Fruit fly (Drosophila melanogaster) whole organism, embryonic: ENCODE results near the gene CG32459.

Experiments
- BEAF-32 ChIP-seq: fragments of 200-800 bp; sonication (Bioruptor generic); optimal IDR thresholded peaks from 3 replicates; lab custom pipeline; 2017; ENCODE audit warnings: missing biosample characterization, missing genetic modification characterization, mild to moderate bottlenecking, moderate library complexity, missing genetic modification reagents
- CG10431 ChIP-seq: fragments of 200-800 bp; sonication (Bioruptor generic); optimal IDR thresholded peaks from 3 replicates; lab custom pipeline; 2018; ENCODE audit warnings: missing biosample characterization, mild to moderate bottlenecking, missing genetic modification characterization
- CG10654 ChIP-seq: fragments of 200-800 bp; sonication (Bioruptor generic); optimal IDR thresholded peaks from 2 replicates; lab custom pipeline; 2016; ENCODE audit warnings: missing biosample characterization, missing genetic modification characterization
- CG11247 ChIP-seq: fragments of 200-800 bp; sonication (Bioruptor generic); IDR thresholded peaks from 2 replicates; pipeline ENCODE4 v1.3.6; 2022; ENCODE audit warnings: missing biosample characterization, missing genetic modification characterization
- CG11560 ChIP-seq: fragments of 200-800 bp; sonication (Bioruptor generic); IDR thresholded peaks from 3 replicates; pipeline ENCODE4 v1.3.6; 2022; ENCODE audit warnings: missing biosample characterization, missing genetic modification characterization
- CG12104 ChIP-seq: fragments of 200-800 bp; sonication (Bioruptor generic); optimal IDR thresholded peaks from 3 replicates; lab custom pipeline; 2016; ENCODE audit warnings: missing biosample characterization, missing genetic modification characterization
- CG12942 ChIP-seq: fragments of 200-800 bp; sonication (Bioruptor generic); optimal IDR thresholded peaks from 3 replicates; lab custom pipeline; 2016; ENCODE audit warnings: missing biosample characterization, missing genetic modification characterization
- CG13296 ChIP-seq: fragments of 200-800 bp; sonication (Bioruptor generic); optimal IDR thresholded peaks from 3 replicates; lab custom pipeline; 2018; ENCODE audit warnings: missing biosample characterization, mild to moderate bottlenecking, missing genetic modification characterization
- CG15073 ChIP-seq: fragments of 200-800 bp; sonication (Bioruptor generic); optimal IDR thresholded peaks from 2 replicates; lab custom pipeline; 2016; ENCODE audit warnings: missing biosample characterization, missing genetic modification characterization
- CG16815 ChIP-seq: fragments of 200-800 bp; sonication (Bioruptor generic); optimal IDR thresholded peaks from 3 replicates; lab custom pipeline; 2017; ENCODE audit warnings: missing biosample characterization, mild to moderate bottlenecking, missing genetic modification characterization
- CG17612 ChIP-seq: fragments of 200-800 bp; sonication (Bioruptor generic); IDR thresholded peaks from 2 replicates; pipeline ENCODE4 v1.3.6; 2022; ENCODE audit warnings: missing biosample characterization, missing genetic modification characterization
- CG1832 ChIP-seq: fragments of 200-800 bp; sonication (Bioruptor generic); optimal IDR thresholded peaks from 2 replicates; lab custom pipeline; 2017; ENCODE audit warnings: missing biosample characterization, mild to moderate bottlenecking, missing genetic modification characterization, inconsistent platforms
- CG18476 ChIP-seq: fragments of 200-800 bp; sonication (Bioruptor generic); optimal IDR thresholded peaks from 2 replicates; lab custom pipeline; 2016; ENCODE audit warnings: missing biosample characterization, mild to moderate bottlenecking, missing genetic modification characterization
- CG2199 ChIP-seq: fragments of 200-800 bp; sonication (Bioruptor generic); IDR thresholded peaks from 3 replicates; pipeline ENCODE4 v1.3.6; 2022; ENCODE audit warnings: missing biosample characterization, missing genetic modification characterization
- CG2889 ChIP-seq: fragments of 200-800 bp; sonication (Bioruptor generic); IDR thresholded peaks from 3 replicates; pipeline ENCODE4 v1.3.6; 2022; ENCODE audit warnings: missing biosample characterization, missing genetic modification characterization
- CG4424 ChIP-seq: fragments of 200-800 bp; sonication (Bioruptor generic); optimal IDR thresholded peaks from 3 replicates; lab custom pipeline; 2016; ENCODE audit warnings: missing biosample characterization, missing genetic modification characterization
- CG5245 ChIP-seq: fragments of 200-800 bp; sonication (Bioruptor generic); optimal IDR thresholded peaks from 3 replicates; lab custom pipeline; 2016; ENCODE audit warnings: missing biosample characterization, missing genetic modification characterization
- CG6654 ChIP-seq: fragments of 200-800 bp; sonication (Bioruptor generic); optimal IDR thresholded peaks from 2 replicates; lab custom pipeline; 2017; ENCODE audit warnings: missing biosample characterization, mild to moderate bottlenecking, missing genetic modification characterization
- CG7745 ChIP-seq: fragments of 200-800 bp; sonication (Bioruptor generic); optimal IDR thresholded peaks from 2 replicates; lab custom pipeline; 2018; ENCODE audit warnings: missing biosample characterization, mild to moderate bottlenecking, missing genetic modification characterization, moderate library complexity
- CG7786 ChIP-seq: fragments of 200-800 bp; sonication (Bioruptor generic); optimal IDR thresholded peaks from 2 replicates; lab custom pipeline; 2016; ENCODE audit warnings: missing biosample characterization, missing genetic modification characterization
- CG8089 ChIP-seq: fragments of 200-800 bp; sonication (Bioruptor generic); optimal IDR thresholded peaks from 3 replicates; lab custom pipeline; 2016; ENCODE audit warnings: missing biosample characterization, missing genetic modification characterization
- CG8359 ChIP-seq: fragments of 200-800 bp; sonication (Bioruptor generic); optimal IDR thresholded peaks from 2 replicates; lab custom pipeline; 2017; ENCODE audit warnings: missing biosample characterization, mild to moderate bottlenecking, missing genetic modification characterization, borderline replicate concordance
- CG8765 ChIP-seq: fragments of 200-800 bp; sonication (Bioruptor generic); IDR thresholded peaks from 2 replicates; pipeline ENCODE4 v1.3.6; 2022; ENCODE audit warnings: missing biosample characterization, missing genetic modification characterization
- CTCF ChIP-seq: fragments of 200-800 bp; sonication (Bioruptor generic); optimal IDR thresholded peaks from 2 replicates; lab custom pipeline; 2017; ENCODE audit warnings: missing biosample characterization, mild to moderate bottlenecking, missing genetic modification characterization, moderate library complexity
- CkIIα-i1 ChIP-seq: fragments of 200-800 bp; sonication (Bioruptor generic); IDR thresholded peaks from 2 replicates; pipeline ENCODE4 v1.3.6; 2022; ENCODE audit warnings: missing biosample characterization, missing genetic modification characterization
- Doc3 ChIP-seq: fragments of 200-800 bp; sonication (Bioruptor generic); IDR thresholded peaks from 3 replicates; pipeline ENCODE4 v1.3.6; 2022; ENCODE audit warnings: missing biosample characterization, missing genetic modification characterization; ENCODE audit not compliant: partially characterized antibody
- ERR ChIP-seq: fragments of 200-800 bp; sonication (Bioruptor generic); optimal IDR thresholded peaks from 2 replicates; lab custom pipeline; 2016; ENCODE audit warnings: missing biosample characterization, missing genetic modification characterization
- HLHmδ ChIP-seq: fragments of 200-800 bp; sonication (Bioruptor generic); optimal IDR thresholded peaks from 2 replicates; lab custom pipeline; 2018; ENCODE audit warnings: missing biosample characterization, mild to moderate bottlenecking, missing genetic modification characterization, moderate library complexity
- Hr39 ChIP-seq: fragments of >200 bp; optimal IDR thresholded peaks from 2 replicates; lab custom pipeline; 2017
- Hr78 ChIP-seq, 2 experiments: fragments of 200-800 bp in 1 of 2; fragments of >200 bp in 1 of 2; sonication (Bioruptor generic) in 1 of 2; optimal IDR thresholded peaks; 2 replicates each; lab custom pipeline; 2017 to 2019; ENCODE audit warnings: missing biosample characterization in 2 of 2, missing genetic modification characterization in 2 of 2, mild to moderate bottlenecking in 1 of 2, moderate library complexity in 1 of 2
- Lim3 ChIP-seq: fragments of 200-800 bp; sonication (Bioruptor generic); IDR thresholded peaks from 2 replicates; pipeline ENCODE4 v1.3.6; 2022; ENCODE audit warnings: missing biosample characterization, missing genetic modification characterization
- Nf-YC ChIP-seq: fragments of 200-800 bp; optimal IDR thresholded peaks from 3 replicates; lab custom pipeline; 2019; ENCODE audit warnings: missing biosample characterization, mild to moderate bottlenecking, missing genetic modification characterization, moderate library complexity
- Oli ChIP-seq: fragments of 200-800 bp; sonication (Bioruptor generic); optimal IDR thresholded peaks from 2 replicates; lab custom pipeline; 2018; ENCODE audit warnings: missing biosample characterization, mild to moderate bottlenecking, missing genetic modification characterization, moderate library complexity
- Sin3A ChIP-seq: fragments of >200 bp; optimal IDR thresholded peaks from 2 replicates; lab custom pipeline; 2018
- al ChIP-seq: fragments of 200-800 bp; sonication (Bioruptor generic); IDR thresholded peaks from 2 replicates; pipeline ENCODE4 v1.3.6; 2022; ENCODE audit warnings: missing biosample characterization, missing genetic modification characterization
- ara ChIP-seq: fragments of 200-800 bp; sonication (Bioruptor generic); IDR thresholded peaks from 2 replicates; pipeline ENCODE4 v1.3.6; 2022; ENCODE audit warnings: missing biosample characterization, missing genetic modification characterization
- ash1 ChIP-seq: fragments of 200-800 bp; sonication (Bioruptor generic); optimal IDR thresholded peaks from 2 replicates; lab custom pipeline; 2018; ENCODE audit warnings: missing biosample characterization, mild to moderate bottlenecking, missing genetic modification characterization
- bab2 ChIP-seq: fragments of 200-800 bp; sonication (Bioruptor generic); optimal IDR thresholded peaks from 2 replicates; lab custom pipeline; 2016; ENCODE audit warnings: missing biosample characterization, missing genetic modification characterization
- bcd ChIP-seq: fragments of 200-800 bp; sonication (Bioruptor generic); optimal IDR thresholded peaks from 2 replicates; lab custom pipeline; 2017; ENCODE audit warnings: missing biosample characterization, mild to moderate bottlenecking, missing genetic modification characterization
- danr ChIP-seq: fragments of 200-800 bp; sonication (Bioruptor generic); IDR thresholded peaks from 2 replicates; pipeline ENCODE4 v1.3.6; 2022; ENCODE audit warnings: missing biosample characterization, missing genetic modification characterization
- dmrt11E ChIP-seq: fragments of 200-800 bp; sonication (Bioruptor generic); optimal IDR thresholded peaks from 3 replicates; lab custom pipeline; 2018; ENCODE audit warnings: missing biosample characterization, mild to moderate bottlenecking, missing genetic modification characterization, moderate library complexity
- dysf ChIP-seq: fragments of 200-800 bp; sonication (Bioruptor generic); IDR thresholded peaks from 3 replicates; pipeline ENCODE4 v1.3.6; 2022; ENCODE audit warnings: missing biosample characterization, missing genetic modification characterization
- hb ChIP-seq: fragments of 200-800 bp; sonication (Bioruptor generic); IDR thresholded peaks from 3 replicates; pipeline ENCODE4 v1.3.6; 2022; ENCODE audit warnings: missing biosample characterization, missing genetic modification characterization; ENCODE audit not compliant: partially characterized antibody
- her ChIP-seq: fragments of 200-800 bp; sonication (Bioruptor generic); optimal IDR thresholded peaks from 2 replicates; lab custom pipeline; 2016; ENCODE audit warnings: missing biosample characterization, missing genetic modification characterization
- ken ChIP-seq: fragments of 200-800 bp; sonication (Bioruptor generic); IDR thresholded peaks from 3 replicates; pipeline ENCODE4 v1.3.6; 2022; ENCODE audit warnings: missing biosample characterization, missing genetic modification characterization
- pnt ChIP-seq: fragments of 200-800 bp; sonication (Bioruptor generic); optimal IDR thresholded peaks from 3 replicates; lab custom pipeline; 2016; ENCODE audit warnings: missing biosample characterization, missing genetic modification characterization
- seq ChIP-seq: fragments of 200-800 bp; sonication (Bioruptor generic); IDR thresholded peaks from 2 replicates; pipeline ENCODE4 v1.3.6; 2022; ENCODE audit warnings: missing biosample characterization, missing genetic modification characterization
- slou ChIP-seq: fragments of 200-800 bp; sonication (Bioruptor generic); optimal IDR thresholded peaks from 3 replicates; lab custom pipeline; 2016; ENCODE audit warnings: missing biosample characterization, missing genetic modification characterization
- stc ChIP-seq: fragments of 200-800 bp; sonication (Bioruptor generic); IDR thresholded peaks from 2 replicates; pipeline ENCODE4 v1.3.6; 2022; ENCODE audit warnings: missing biosample characterization, missing genetic modification characterization
- tio ChIP-seq: fragments of 200-800 bp; sonication (Bioruptor generic); optimal IDR thresholded peaks from 2 replicates; lab custom pipeline; 2017; ENCODE audit warnings: missing biosample characterization, missing genetic modification characterization, inconsistent platforms
- tna ChIP-seq: fragments of 200-800 bp; sonication (Bioruptor generic); IDR thresholded peaks from 2 replicates; pipeline ENCODE4 v1.3.6; 2022; ENCODE audit warnings: missing biosample characterization, missing genetic modification characterization; ENCODE audit not compliant: partially characterized antibody

Gene CG32459

DNA sequence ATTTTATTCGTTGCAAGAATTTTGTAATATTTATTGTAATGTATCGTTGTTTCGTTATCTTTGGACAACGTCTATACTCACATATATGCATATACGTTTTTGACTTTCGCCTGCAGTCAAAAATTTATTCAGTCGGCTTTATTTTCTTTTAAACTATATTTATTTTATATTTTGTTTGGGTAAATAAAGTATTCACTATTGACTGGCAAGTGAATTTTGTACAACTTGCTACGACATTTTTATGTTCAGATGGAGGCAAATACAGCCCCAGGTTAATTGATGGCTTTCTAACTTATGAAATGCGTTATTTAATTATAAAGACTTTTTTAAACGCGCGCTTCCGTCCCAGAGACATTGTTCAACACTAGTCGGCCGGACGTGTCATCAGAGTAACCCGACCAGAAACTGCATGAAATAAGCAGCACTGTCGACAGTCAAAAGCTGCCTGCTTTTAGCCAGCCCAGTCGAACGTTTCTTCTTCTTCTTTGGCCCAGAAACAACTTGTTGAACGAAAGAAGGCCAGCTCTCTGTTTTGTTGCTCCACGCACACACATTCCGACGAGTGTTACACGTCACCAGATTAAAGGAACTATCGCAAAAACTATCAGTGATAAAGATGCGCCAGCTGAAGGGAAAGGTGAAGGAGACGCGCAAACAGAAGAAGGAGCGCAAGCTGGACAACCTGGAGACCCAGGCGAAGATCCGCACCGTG lies 7.7 kb upstream of the CG32459 start, which contains the start of gene CG33169 (continued):
- TF ChIP-seq CG8359 (no peak), ash1 (GFP tag; lab: Kevin White, UChicago) (peak; percentile 91), BEAF-32 (GFP tag; lab: Kevin White, UChicago) (peak; percentile 72), CG2199 (GFP tag; lab: Robert Waterston, UW) (peak; percentile 98), slou (peak; percentile 85), her (GFP tag; lab: Kevin White, UChicago) (peak; percentile 86), tio (GFP tag; lab: Kevin White, UChicago) (peak; percentile 29), al (GFP tag; lab: Robert Waterston, UW) (peak; percentile 90), CG12104 (GFP tag; lab: Kevin White, UChicago) (peak; percentile 56), Hr78 (GFP tag; optimal IDR thresholded peaks at IDR 0.05; lab: Kevin White, UChicago) (no peak), Oli (tag; lab: Kevin White, UChicago) (peak; percentile 47), tna (GFP tag; lab: Robert Waterston, UW) (peak; percentile 50), bcd (GFP tag; lab: Kevin White, UChicago) (peak; percentile 88), CG4424 (peak; percentile 76), Doc3 (GFP tag; lab: Robert Waterston, UW) (no peak), CG10654 (GFP tag; lab: Kevin White, UChicago) (peak; percentile 80), CG5245 (GFP tag; lab: Kevin White, UChicago) (peak; percentile 62), CTCF (peak; percentile 57), Sin3A (lab: Kevin White, UChicago) (peak; percentile 53), HLHmδ (GFP tag; lab: Kevin White, UChicago) (peak; percentile 59), Hr39 (lab: Kevin White, UChicago) (no peak), hb (GFP tag; lab: Robert Waterston, UW) (peak; percentile 35; the same call in 1 of the 3 replicates), Nf-YC (tag; lab: Kevin White, UChicago) (peak; percentile 73), bab2 (GFP tag; lab: Kevin White, UChicago) (peak; percentile 82), CG11247 (peak; percentile 95), dmrt11E (peak; percentile 41), pnt (GFP tag; lab: Kevin White, UChicago) (peak; percentile 81), CG16815 (GFP tag; lab: Kevin White, UChicago) (peak; percentile 77), CG10431 (GFP tag; lab: Kevin White, UChicago) (peak; percentile 73), dysf (GFP tag; lab: Robert Waterston, UW) (peak; percentile 83), ara (peak; percentile 82), CG17612 (GFP tag; lab: Robert Waterston, UW) (peak; percentile 88), ken (GFP tag; lab: Robert Waterston, UW) (peak; percentile 91), CG2889 (GFP tag; lab: Robert Waterston, UW) (no peak), danr (GFP tag; lab: Robert Waterston, UW) (peak; percentile 47; the same call in 1 of the 2 replicates), CG1832 (GFP tag; lab: Kevin White, UChicago) (no peak), CG13296 (GFP tag; lab: Kevin White, UChicago) (peak; percentile 71), CG7745 (tag; lab: Kevin White, UChicago) (no peak), seq (no peak), CG18476 (peak; percentile 46), CG11560 (peak; percentile 67; the same call in 2 of the 3 replicates), CG8765 (GFP tag; lab: Robert Waterston, UW) (peak; percentile 79), ERR (GFP tag; lab: Kevin White, UChicago) (peak; percentile 90), Lim3 (0 out of 2 replicates have a peak, but pooled peaks have one; percentile 24), CG6654 (GFP tag; lab: Kevin White, UChicago) (no peak), CkIIα-i1 (GFP tag; lab: Robert Waterston, UW) (no peak), CG15073 (GFP tag; lab: Kevin White, UChicago) (no peak), stc (GFP tag; lab: Robert Waterston, UW) (peak; percentile 70), CG7786 (GFP tag; lab: Kevin White, UChicago) (peak; percentile 90), CG8089 (peak; percentile 81), CG12942 (GFP tag; lab: Kevin White, UChicago) (peak; percentile 84)
